Fruit fly (Drosophila melanogaster): ENCODE results near the gene CG13045.

CG13045 gene

DNA sequence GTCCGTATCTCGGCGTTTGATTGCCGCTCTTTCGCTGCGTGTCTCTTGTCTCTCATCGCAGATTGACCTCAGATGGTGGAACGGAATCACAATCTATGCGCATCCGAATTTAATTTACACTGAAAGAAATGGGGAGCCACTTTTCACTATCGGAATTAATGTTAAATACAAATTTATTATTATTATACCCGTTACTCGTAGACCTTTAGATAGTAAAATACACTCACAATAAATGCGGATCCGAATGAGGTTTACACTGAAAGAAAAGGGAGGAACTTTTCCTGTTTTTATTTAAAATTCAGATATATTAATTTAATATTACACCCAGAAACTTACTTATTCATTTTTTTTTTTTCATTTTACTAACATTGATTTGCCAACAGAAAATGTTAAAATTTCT lies 1.7 kb downstream of the CG13045 start (continued):
- TF ChIP-seq CG15696 (tag; optimal IDR thresholded peaks at IDR 0.05) (no peak), CG7963 (GFP tag; IDR thresholded peaks at IDR 0.05; ENCODE audit: partially characterized antibody) (no peak), Side (GFP tag; optimal IDR thresholded peaks at IDR 0.05) (no peak), h (optimal IDR thresholded peaks at IDR 0.05) (no peak), HmgZ (tag; optimal IDR thresholded peaks at IDR 0.05) (no peak), CG4282 (GFP tag; optimal IDR thresholded peaks at IDR 0.05) (no peak), Atf-2 (GFP tag; optimal IDR thresholded peaks at IDR 0.05) (no peak), CG10462 (GFP tag; optimal IDR thresholded peaks at IDR 0.05) (no peak), Fer1 (GFP tag; optimal IDR thresholded peaks at IDR 0.05) (no peak), CG4328 (GFP tag; optimal IDR thresholded peaks at IDR 0.05) (no peak), org-1 (GFP tag; optimal IDR thresholded peaks at IDR 0.05) (no peak), insv (GFP tag; optimal IDR thresholded peaks at IDR 0.05) (no peak), Awh (GFP tag; IDR thresholded peaks at IDR 0.05) (no peak), CG9876 (GFP tag; optimal IDR thresholded peaks at IDR 0.05) (no peak), hth (optimal IDR thresholded peaks at IDR 0.05) (no peak), Atf3 (GFP tag; optimal IDR thresholded peaks at IDR 0.05) (no peak), emc (GFP tag; optimal IDR thresholded peaks at IDR 0.05) (no peak), CG7928 (GFP tag; optimal IDR thresholded peaks at IDR 0.05) (no peak), Sry-β (GFP tag; optimal IDR thresholded peaks at IDR 0.05) (no peak), CG34422 (GFP tag; IDR thresholded peaks at IDR 0.05) (peak; percentile 50; the same call in 1 of the 3 replicates), Optix (GFP tag; IDR thresholded peaks at IDR 0.05) (no peak), CG8359 (GFP tag; optimal IDR thresholded peaks at IDR 0.05; ENCODE audit: borderline replicate concordance) (no peak), Antp (GFP tag; optimal IDR thresholded peaks at IDR 0.05) (no peak), cato (GFP tag; optimal IDR thresholded peaks at IDR 0.05; ENCODE audit: borderline replicate concordance) (no peak), Asciz (GFP tag; optimal IDR thresholded peaks at IDR 0.05) (no peak), CG2120 (GFP tag; optimal IDR thresholded peaks at IDR 0.05) (no peak), ham (GFP tag; IDR thresholded peaks at IDR 0.05) (no peak), ewg (GFP tag; optimal IDR thresholded peaks at IDR 0.05) (no peak), ttk (GFP tag; IDR thresholded peaks at IDR 0.05) (0 out of 2 replicates have a peak, but pooled peaks have one; percentile 11), CG6689 (GFP tag; IDR thresholded peaks at IDR 0.05) (no peak), Kr (GFP tag; optimal IDR thresholded peaks at IDR 0.05) (no peak), CG7745 (tag; optimal IDR thresholded peaks at IDR 0.05) (no peak), chn (GFP tag; optimal IDR thresholded peaks at IDR 0.05) (no peak), CG14441 (GFP tag; IDR thresholded peaks at IDR 0.05) (peak; percentile 33; the same call in 1 of the 2 replicates), CoRest (tag; optimal IDR thresholded peaks at IDR 0.05) (peak; percentile 20), gt (GFP tag; IDR thresholded peaks at IDR 0.05) (no peak), pho (GFP tag; optimal IDR thresholded peaks at IDR 0.05) (no peak), Mes4 (GFP tag; optimal IDR thresholded peaks at IDR 0.05) (no peak), cad (GFP tag; optimal IDR thresholded peaks at IDR 0.05) (no peak), CG31224 (GFP tag; IDR thresholded peaks at IDR 0.05) (no peak), CG15514 (GFP tag; optimal IDR thresholded peaks at IDR 0.05) (no peak), CG12236 (GFP tag; optimal IDR thresholded peaks at IDR 0.05) (no peak), CG15011 (GFP tag; optimal IDR thresholded peaks at IDR 0.05) (no peak), CG6765 (GFP tag; optimal IDR thresholded peaks at IDR 0.05) (no peak), wek (GFP tag; optimal IDR thresholded peaks at IDR 0.05) (no peak), CG5245 (GFP tag; optimal IDR thresholded peaks at IDR 0.05) (no peak), dmrt99B (tag; optimal IDR thresholded peaks at IDR 0.05) (peak; percentile 43), CG2889 (GFP tag; IDR thresholded peaks at IDR 0.05) (no peak), crp (GFP tag; optimal IDR thresholded peaks at IDR 0.05) (no peak), Ets97D (GFP tag; optimal IDR thresholded peaks at IDR 0.05) (no peak), Stat92E (GFP tag; optimal IDR thresholded peaks at IDR 0.05) (no peak), CG30431 (GFP tag; optimal IDR thresholded peaks at IDR 0.05) (no peak)

Measured in whole organism, embryonic.